Worm (Caenorhabditis elegans) whole organism, early embryonic: ENCODE data around the gene asp-5.

Source experiments
- F13C5.2 ChIP-seq: sonication (generic microtip); optimal IDR thresholded peaks from 2 replicates; lab custom pipeline; 2017; ENCODE audit warnings: mild to moderate bottlenecking, missing genetic modification characterization, inconsistent platforms, missing compliant biosample characterization
- aly-1 ChIP-seq: sonication (generic microtip); optimal IDR thresholded peaks from 2 replicates; lab custom pipeline; 2016; ENCODE audit warnings: missing genetic modification characterization, missing compliant biosample characterization
- ama-1 ChIP-seq: fragments of 150-350 bp; optimal IDR thresholded peaks from 2 replicates; lab custom pipeline; 2014
- ets-7 ChIP-seq: sonication (generic microtip); optimal IDR thresholded peaks from 2 replicates; lab custom pipeline; 2016; ENCODE audit warnings: missing genotype, missing genetic modification characterization, missing compliant biosample characterization
- hnd-1 ChIP-seq: sonication (generic microtip); optimal IDR thresholded peaks from 2 replicates; lab custom pipeline; 2016; ENCODE audit warnings: missing genetic modification characterization, missing compliant biosample characterization
- pes-1 ChIP-seq: fragments of 200-800 bp; sonication (Bioruptor generic); IDR thresholded peaks from 2 replicates; pipeline ENCODE4 v1.3.6; 2022; ENCODE audit warnings: missing genetic modification reagents, missing genetic modification characterization, missing compliant biosample characterization
- sea-1 ChIP-seq: fragments of 200-800 bp; sonication (Bioruptor generic); conservative IDR thresholded peaks from 2 replicates; pipeline ENCODE4 v1.3.6; 2022; ENCODE audit warnings: missing genetic modification characterization, missing compliant biosample characterization
- tbx-11 ChIP-seq: fragments of 200-800 bp; sonication (Bioruptor generic); IDR thresholded peaks from 2 replicates; pipeline ENCODE4 v1.3.6; 2022; ENCODE audit warnings: missing genetic modification characterization, missing compliant biosample characterization
- tra-4 ChIP-seq: sonication (generic microtip); optimal IDR thresholded peaks from 2 replicates; lab custom pipeline; 2017; ENCODE audit warnings: missing genetic modification characterization, missing compliant biosample characterization

- TF ChIP-seq F13C5.2 = no peak
- TF ChIP-seq aly-1 (tag; lab: Kevin White, UChicago) = no peak
- no peak for TF ChIP-seq ama-1 (lab: Kevin White, UChicago)
- no peak for TF ChIP-seq ets-7
- no peak for TF ChIP-seq sea-1 (GFP tag; lab: Robert Waterston, UW)
- TF ChIP-seq tbx-11 (GFP tag; lab: Robert Waterston, UW) = no peak
- TF ChIP-seq tra-4 (tag; lab: Kevin White, UChicago) = no peak
- TF ChIP-seq hnd-1 = no peak
- TF ChIP-seq pes-1 = no peak
These were observed 30.3 kb downstream of the asp-5 start, which contains the start of gene sel-9 for ce11 chrV:8302522-8302921.
